Worm (Caenorhabditis elegans) whole organism, young adult: ENCODE measurements around the gene B0035.15.

Experiments
- F22D6.2 ChIP-seq: sonication (generic microtip); optimal IDR thresholded peaks from 2 replicates; lab custom pipeline; 2016; ENCODE audit warnings: mild to moderate bottlenecking, missing genetic modification characterization, missing compliant biosample characterization
- F33H1.4 ChIP-seq: fragments of 200-800 bp; sonication (Bioruptor generic); IDR thresholded peaks from 2 replicates; pipeline ENCODE4 v1.3.6; 2022; ENCODE audit warnings: missing genetic modification reagents, missing genetic modification characterization, missing compliant biosample characterization
- Y53F4B.3 ChIP-seq: fragments of 200-800 bp; sonication (Bioruptor generic); IDR thresholded peaks from 2 replicates; pipeline ENCODE4 v1.3.6; 2022; ENCODE audit warnings: missing genetic modification reagents, missing genetic modification characterization, missing compliant biosample characterization
- Y56A3A.18 ChIP-seq: fragments of 200-800 bp; sonication (Bioruptor generic); IDR thresholded peaks from 2 replicates; pipeline ENCODE4 v1.3.6; 2022; ENCODE audit warnings: missing genetic modification reagents, missing genetic modification characterization, missing compliant biosample characterization
- Y79H2A.3 ChIP-seq: fragments of 200-800 bp; sonication (Bioruptor generic); conservative IDR thresholded peaks from 2 replicates; pipeline ENCODE4 v1.3.6; 2022; ENCODE audit warnings: missing genetic modification reagents, missing genetic modification characterization, missing compliant biosample characterization
- ama-1 ChIP-seq, 3 experiments: fragments of 150-350 bp in 1 of 3; sonication (generic microtip) in 2 of 3; optimal IDR thresholded peaks; 2 replicates each; lab custom pipeline; 2014 to 2018; ENCODE audit warnings: missing biosample characterization in 2 of 3, missing genetic modification characterization in 2 of 3, missing genetic modification reagents in 2 of 3
- bed-2 ChIP-seq: fragments of 200-800 bp; sonication (Bioruptor generic); IDR thresholded peaks from 2 replicates; pipeline ENCODE4 v1.3.6; 2022; ENCODE audit warnings: missing genetic modification reagents, missing genetic modification characterization, missing compliant biosample characterization
- lin-35 ChIP-seq, 3 experiments: fragments of 150-350 bp in 2 of 3; sonication (generic microtip) in 1 of 3; optimal IDR thresholded peaks; 2 replicates each; lab custom pipeline; 2014 to 2018; ENCODE audit warnings: missing biosample characterization in 3 of 3, missing genetic modification characterization in 3 of 3, missing genetic modification reagents in 3 of 3
- lin-40 ChIP-seq: sonication (generic microtip); optimal IDR thresholded peaks from 2 replicates; lab custom pipeline; 2016; ENCODE audit warnings: missing genetic modification characterization, mild to moderate bottlenecking, missing compliant biosample characterization, missing genotype, missing genetic modification reagents
- nhr-90 ChIP-seq: sonication (generic microtip); optimal IDR thresholded peaks from 2 replicates; lab custom pipeline; 2016; ENCODE audit warnings: missing genotype, mild to moderate bottlenecking, missing genetic modification characterization, missing compliant biosample characterization
- snpc-4 ChIP-seq, 5 experiments: fragments of 150-350 bp in 1 of 5; sonication (generic microtip) in 4 of 5; optimal IDR thresholded peaks; 2 replicates each; lab custom pipeline; 2014 to 2018; ENCODE audit warnings: missing genetic modification characterization in 5 of 5, missing biosample characterization in 3 of 5, antibody characterized with exemption in 2 of 5, mild to moderate bottlenecking in 2 of 5, missing compliant biosample characterization in 2 of 5, missing genotype in 2 of 5, moderate library complexity in 2 of 5, missing genetic modification reagents in 1 of 5
- sptf-2 ChIP-seq: fragments of 200-800 bp; sonication (Bioruptor generic); optimal IDR thresholded peaks from 2 replicates; lab custom pipeline; 2018; ENCODE audit warnings: mild to moderate bottlenecking, missing genetic modification characterization, missing compliant biosample characterization

- TF ChIP-seq nhr-90 (no peak), ama-1 (optimal IDR thresholded peaks at IDR 0.05; lab: Kevin White, UChicago) (no peak), ama-1 (GFP tag; optimal IDR thresholded peaks at IDR 0.05; lab: Kevin White, UChicago) (no peak), lin-40 (tag; lab: Kevin White, UChicago) (no peak), F33H1.4 (GFP tag; lab: Robert Waterston, UW) (no peak), snpc-4 (GFP tag; optimal IDR thresholded peaks at IDR 0.05; lab: Kevin White, UChicago) (no peak), snpc-4 (tag; optimal IDR thresholded peaks at IDR 0.05; lab: Kevin White, UChicago) (no peak), F22D6.2 (tag; lab: Kevin White, UChicago) (no peak), Y79H2A.3 (GFP tag; lab: Robert Waterston, UW) (no peak), lin-35 (GFP tag; optimal IDR thresholded peaks at IDR 0.05; lab: Kevin White, UChicago) (no peak), sptf-2 (no peak), Y53F4B.3 (GFP tag; lab: Robert Waterston, UW) (no peak), Y56A3A.18 (GFP tag; lab: Robert Waterston, UW) (no peak), bed-2 (GFP tag; lab: Robert Waterston, UW) (no peak)
These were observed 10.5 kb downstream of the B0035.15 start, which contains the start of gene F54D1.6 for ce11 chrIV:11287511-11287910.
